Fruit fly (Drosophila melanogaster): ENCODE data around the gene CG11350.

DNA sequence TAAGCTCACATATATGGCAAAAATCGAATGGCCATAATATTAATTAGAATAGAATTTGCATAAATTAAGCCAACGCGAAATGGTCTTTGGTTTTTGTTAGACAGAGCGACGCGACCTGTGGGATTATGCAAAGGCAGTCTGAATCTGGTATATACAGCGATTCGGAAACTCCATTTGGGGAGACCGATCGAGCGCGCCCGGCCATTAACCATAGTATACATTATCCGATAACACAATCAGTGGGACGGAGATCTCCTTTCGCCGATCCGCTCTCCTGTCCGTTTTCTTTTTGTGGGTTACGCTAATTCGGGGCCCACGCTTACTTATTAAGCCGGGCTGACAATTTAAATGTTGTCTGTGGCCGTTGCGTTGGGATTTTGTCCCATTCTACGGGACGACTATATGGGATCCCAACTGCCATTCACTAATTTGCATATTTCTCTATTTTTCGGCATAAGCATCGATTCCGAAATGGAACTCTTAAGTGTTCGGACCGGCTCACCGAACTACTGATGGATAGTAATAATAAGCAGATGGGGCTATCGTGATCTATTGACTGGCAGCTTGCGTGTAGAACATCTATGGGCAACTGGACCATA lies 4.9 kb upstream of the CG11350 start:
- TF ChIP-seq brk (GFP tag; optimal IDR thresholded peaks at IDR 0.05), result no peak
- TF ChIP-seq Hr83 (GFP tag; optimal IDR thresholded peaks at IDR 0.05; ENCODE audit: poor library complexity, severe bottlenecking), result no peak
- TF ChIP-seq fru (GFP tag; optimal IDR thresholded peaks at IDR 0.05), result no peak
- TF ChIP-seq Hr78 (GFP tag; optimal IDR thresholded peaks at IDR 0.05), result no peak
- TF ChIP-seq sv (GFP tag; optimal IDR thresholded peaks at IDR 0.05), result no peak
- TF ChIP-seq Dfd (GFP tag; optimal IDR thresholded peaks at IDR 0.05), result no peak
- no peak for TF ChIP-seq Abd-B (GFP tag; optimal IDR thresholded peaks at IDR 0.05)
- TF ChIP-seq sage (GFP tag; optimal IDR thresholded peaks at IDR 0.05), result no peak

Data from whole organism, wandering third instar larva.